Fruit fly (Drosophila melanogaster): Measurements from ENCODE around the gene Set8.

- TF ChIP-seq ap (GFP tag; IDR thresholded peaks at IDR 0.05) (no peak), Mes4 (GFP tag; optimal IDR thresholded peaks at IDR 0.05) (no peak), Ada2b (GFP tag; IDR thresholded peaks at IDR 0.05) (no peak), tx (GFP tag; optimal IDR thresholded peaks at IDR 0.05) (no peak), Blimp-1 (GFP tag; optimal IDR thresholded peaks at IDR 0.05) (no peak), dysf (GFP tag; IDR thresholded peaks at IDR 0.05) (no peak), pan (optimal IDR thresholded peaks at IDR 0.05) (no peak), pan (GFP tag; optimal IDR thresholded peaks at IDR 0.05 in 1 of 2, IDR thresholded peaks at IDR 0.05 in 1 of 2) (peak in 1 of 2 experiments; percentile 56), Sin3A (optimal IDR thresholded peaks at IDR 0.05) (no peak)
Observed at dm6 chr3R:14332735-14333134, 16.9 kb downstream of the Set8 start.

All from whole organism, embryonic.